Fruit fly (Drosophila melanogaster) whole organism, embryonic: ENCODE results near the gene CG43273.

Experiments
- Ada2b ChIP-seq: fragments of 200-800 bp; sonication (Bioruptor generic); IDR thresholded peaks from 2 replicates; pipeline ENCODE4 v1.3.6; 2022; ENCODE audit warnings: missing biosample characterization, missing genetic modification characterization
- Antp ChIP-seq: fragments of 200-800 bp; sonication (Bioruptor generic); optimal IDR thresholded peaks from 3 replicates; lab custom pipeline; 2016; ENCODE audit warnings: missing biosample characterization, missing genetic modification characterization
- Bdp1 ChIP-seq: fragments of 200-800 bp; sonication (Bioruptor generic); optimal IDR thresholded peaks from 3 replicates; lab custom pipeline; 2016; ENCODE audit warnings: missing biosample characterization, missing genetic modification characterization
- Blimp-1 ChIP-seq: fragments of 200-800 bp; sonication (Bioruptor generic); optimal IDR thresholded peaks from 3 replicates; lab custom pipeline; 2018; ENCODE audit warnings: missing biosample characterization, missing genetic modification characterization, mild to moderate bottlenecking, moderate library complexity, missing genetic modification reagents
- CG10366 ChIP-seq: fragments of 200-800 bp; sonication (Bioruptor generic); IDR thresholded peaks from 2 replicates; pipeline ENCODE4 v1.3.6; 2022; ENCODE audit warnings: missing biosample characterization, missing genetic modification characterization
- CG11093 ChIP-seq: fragments of 200-800 bp; sonication (Bioruptor generic); IDR thresholded peaks from 3 replicates; pipeline ENCODE4 v1.3.6; 2022; ENCODE audit warnings: missing biosample characterization, missing genetic modification characterization
- CG12391 ChIP-seq: fragments of 200-800 bp; sonication (Bioruptor generic); optimal IDR thresholded peaks from 3 replicates; lab custom pipeline; 2018; ENCODE audit warnings: missing biosample characterization, mild to moderate bottlenecking, missing genetic modification characterization, moderate library complexity
- CG12769 ChIP-seq: fragments of 200-800 bp; sonication (Bioruptor generic); optimal IDR thresholded peaks from 2 replicates; lab custom pipeline; 2019; ENCODE audit warnings: missing biosample characterization, mild to moderate bottlenecking, missing genetic modification characterization, moderate library complexity
- CG15601 ChIP-seq: fragments of 200-800 bp; sonication (Bioruptor generic); optimal IDR thresholded peaks from 3 replicates; lab custom pipeline; 2019; ENCODE audit warnings: missing biosample characterization, mild to moderate bottlenecking, missing genetic modification characterization, moderate library complexity
- CG18764 ChIP-seq: fragments of 200-800 bp; sonication (Bioruptor generic); optimal IDR thresholded peaks from 3 replicates; lab custom pipeline; 2016; ENCODE audit warnings: missing biosample characterization, missing genetic modification characterization
- CG2202 ChIP-seq: fragments of 200-800 bp; sonication (Bioruptor generic); optimal IDR thresholded peaks from 2 replicates; lab custom pipeline; 2018; ENCODE audit warnings: missing biosample characterization, mild to moderate bottlenecking, missing genetic modification characterization
- CG3407 ChIP-seq: fragments of 200-800 bp; sonication (Bioruptor generic); optimal IDR thresholded peaks from 2 replicates; lab custom pipeline; 2018; ENCODE audit warnings: missing biosample characterization, mild to moderate bottlenecking, missing genetic modification characterization
- CG4282 ChIP-seq: fragments of 200-800 bp; sonication (Bioruptor generic); optimal IDR thresholded peaks from 2 replicates; lab custom pipeline; 2016; ENCODE audit warnings: missing biosample characterization, missing genetic modification characterization
- CG4424 ChIP-seq: fragments of 200-800 bp; sonication (Bioruptor generic); optimal IDR thresholded peaks from 3 replicates; lab custom pipeline; 2016; ENCODE audit warnings: missing biosample characterization, missing genetic modification characterization
- CG4854 ChIP-seq: fragments of 200-800 bp; sonication (Bioruptor generic); optimal IDR thresholded peaks from 2 replicates; lab custom pipeline; 2016; ENCODE audit warnings: missing biosample characterization, missing genetic modification characterization, inconsistent platforms
- CG5953 ChIP-seq: fragments of 200-800 bp; sonication (Bioruptor generic); IDR thresholded peaks from 2 replicates; pipeline ENCODE4 v1.3.6; 2022; ENCODE audit warnings: missing biosample characterization, missing genetic modification characterization
- CG6254 ChIP-seq: fragments of 200-800 bp; sonication (Bioruptor generic); optimal IDR thresholded peaks from 3 replicates; lab custom pipeline; 2017; ENCODE audit warnings: mild to moderate bottlenecking, missing biosample characterization, missing genetic modification reagents, missing genetic modification characterization
- CG6683 ChIP-seq: fragments of 200-800 bp; sonication (Bioruptor generic); optimal IDR thresholded peaks from 2 replicates; lab custom pipeline; 2017; ENCODE audit warnings: missing biosample characterization, mild to moderate bottlenecking, missing genetic modification characterization, missing genetic modification reagents
- CG7987 ChIP-seq: fragments of 200-800 bp; sonication (Bioruptor generic); optimal IDR thresholded peaks from 2 replicates; lab custom pipeline; 2018; ENCODE audit warnings: missing biosample characterization, mild to moderate bottlenecking, missing genetic modification characterization, moderate library complexity
- CG8478 ChIP-seq: fragments of >200 bp; optimal IDR thresholded peaks from 2 replicates; lab custom pipeline; 2018
- CG9727 ChIP-seq: fragments of 200-800 bp; sonication (Bioruptor generic); optimal IDR thresholded peaks from 3 replicates; lab custom pipeline; 2017; ENCODE audit warnings: missing biosample characterization, mild to moderate bottlenecking, missing genetic modification characterization
- Camta ChIP-seq: fragments of 200-800 bp; sonication (Bioruptor generic); optimal IDR thresholded peaks from 2 replicates; lab custom pipeline; 2016; ENCODE audit warnings: missing biosample characterization, missing genetic modification characterization
- Dbx ChIP-seq: fragments of 200-800 bp; sonication (Bioruptor generic); IDR thresholded peaks from 3 replicates; pipeline ENCODE4 v1.3.6; 2022; ENCODE audit warnings: missing biosample characterization, missing genetic modification characterization
- Deaf1 ChIP-seq: fragments of 200-800 bp; optimal IDR thresholded peaks from 3 replicates; lab custom pipeline; 2019; ENCODE audit warnings: missing biosample characterization, mild to moderate bottlenecking, missing genetic modification characterization, moderate library complexity
- Dek ChIP-seq: fragments of 200-800 bp; sonication (Bioruptor generic); optimal IDR thresholded peaks from 3 replicates; lab custom pipeline; 2019; ENCODE audit warnings: missing biosample characterization, mild to moderate bottlenecking, missing genetic modification characterization, moderate library complexity
- Dip3 ChIP-seq: fragments of 200-800 bp; sonication (Bioruptor generic); optimal IDR thresholded peaks from 3 replicates; lab custom pipeline; 2016; ENCODE audit warnings: missing biosample characterization, missing genetic modification characterization
- Dp ChIP-seq: fragments of 200-800 bp; sonication (Bioruptor generic); optimal IDR thresholded peaks from 2 replicates; lab custom pipeline; 2018; ENCODE audit warnings: missing biosample characterization, mild to moderate bottlenecking, missing genetic modification characterization, moderate library complexity
- H15 ChIP-seq: fragments of 200-800 bp; sonication (Bioruptor generic); IDR thresholded peaks from 3 replicates; pipeline ENCODE4 v1.3.6; 2022; ENCODE audit warnings: missing biosample characterization, missing genetic modification characterization
- H2.0 ChIP-seq: fragments of 200-800 bp; sonication (Bioruptor generic); IDR thresholded peaks from 2 replicates; pipeline ENCODE4 v1.3.6; 2022; ENCODE audit warnings: missing biosample characterization, missing genetic modification characterization
- NfI ChIP-seq: fragments of 200-800 bp; sonication (Bioruptor generic); optimal IDR thresholded peaks from 3 replicates; lab custom pipeline; 2018; ENCODE audit warnings: missing biosample characterization, mild to moderate bottlenecking, missing genetic modification characterization, moderate library complexity
- Pdp1 ChIP-seq, 2 experiments: fragments of 200-800 bp; sonication (Bioruptor generic); optimal IDR thresholded peaks; 3 replicates each; lab custom pipeline; 2016; ENCODE audit warnings: missing biosample characterization in 2 of 2, missing genetic modification characterization in 2 of 2, mild to moderate bottlenecking in 1 of 2, moderate library complexity in 1 of 2
- Ravus ChIP-seq: fragments of 200-800 bp; sonication (Bioruptor generic); IDR thresholded peaks from 2 replicates; pipeline ENCODE4 v1.3.6; 2022; ENCODE audit warnings: missing biosample characterization, missing genetic modification characterization
- Scr ChIP-seq: fragments of 200-800 bp; sonication (Bioruptor generic); IDR thresholded peaks from 2 replicates; pipeline ENCODE4 v1.3.6; 2022; ENCODE audit warnings: missing biosample characterization, missing genetic modification characterization; ENCODE audit not compliant: partially characterized antibody
- Stat92E ChIP-seq, 3 experiments: fragments of >200 bp in 2 of 3; fragments of 200-800 bp in 1 of 3; sonication (Bioruptor generic) in 1 of 3; optimal IDR thresholded peaks; 2 replicates each; lab custom pipeline; 2017 to 2019; ENCODE audit warnings: missing biosample characterization in 3 of 3, missing genetic modification characterization in 3 of 3, mild to moderate bottlenecking in 1 of 3, moderate library complexity in 1 of 3
- Usf ChIP-seq: fragments of 200-800 bp; sonication (Bioruptor generic); optimal IDR thresholded peaks from 2 replicates; lab custom pipeline; 2017; ENCODE audit warnings: missing genotype, missing biosample characterization, missing genetic modification characterization
- ase ChIP-seq: fragments of 200-800 bp; sonication (Bioruptor generic); IDR thresholded peaks from 3 replicates; pipeline ENCODE4 v1.3.6; 2022; ENCODE audit warnings: missing biosample characterization, missing genetic modification characterization
- bigmax ChIP-seq: fragments of 200-800 bp; sonication (Bioruptor generic); optimal IDR thresholded peaks from 2 replicates; lab custom pipeline; 2018; ENCODE audit warnings: missing biosample characterization, mild to moderate bottlenecking, missing genetic modification characterization
- dati ChIP-seq: fragments of 200-800 bp; sonication (Bioruptor generic); IDR thresholded peaks from 2 replicates; pipeline ENCODE4 v1.3.6; 2022; ENCODE audit warnings: missing biosample characterization, missing genetic modification characterization
- dimm ChIP-seq: fragments of 200-800 bp; sonication (Bioruptor generic); IDR thresholded peaks from 2 replicates; pipeline ENCODE4 v1.3.6; 2022; ENCODE audit warnings: missing biosample characterization, missing genetic modification characterization
- fu2 ChIP-seq: fragments of 200-800 bp; sonication (Bioruptor generic); optimal IDR thresholded peaks from 2 replicates; lab custom pipeline; 2016; ENCODE audit warnings: missing biosample characterization, missing genetic modification characterization
- hth ChIP-seq: fragments of >200 bp; optimal IDR thresholded peaks from 2 replicates; lab custom pipeline; 2017; ENCODE audit warnings: inconsistent platforms
- kay ChIP-seq: fragments of 200-800 bp; sonication (Bioruptor generic); optimal IDR thresholded peaks from 2 replicates; lab custom pipeline; 2016; ENCODE audit warnings: missing biosample characterization, missing genetic modification characterization
- klu ChIP-seq: fragments of 200-800 bp; sonication (Bioruptor generic); IDR thresholded peaks from 2 replicates; pipeline ENCODE4 v1.3.6; 2022; ENCODE audit warnings: missing biosample characterization, missing genetic modification characterization
- pan ChIP-seq, 4 experiments: fragments of >200 bp in 3 of 4; fragments of 200-800 bp in 1 of 4; sonication (Bioruptor generic) in 1 of 4; optimal IDR thresholded peaks in 3 of 4; IDR thresholded peaks in 1 of 4; 2 replicates each; pipeline versions ENCODE4 v1.3.6 to Lab custom; 2017 to 2022; ENCODE audit warnings: missing biosample characterization in 2 of 4, missing genetic modification characterization in 2 of 4, mixed read lengths in 1 of 4
- prd ChIP-seq, 3 experiments: fragments of >200 bp in 2 of 3; fragments of 200-800 bp in 1 of 3; sonication (Bioruptor generic) in 1 of 3; optimal IDR thresholded peaks in 2 of 3; IDR thresholded peaks in 1 of 3; 2 replicates in 2 of 3; 3 replicates in 1 of 3; pipeline versions ENCODE4 v1.3.6 to Lab custom; 2017 to 2022; ENCODE audit warnings: missing biosample characterization in 1 of 3, missing genetic modification characterization in 1 of 3
- repo ChIP-seq: fragments of 200-800 bp; sonication (Bioruptor generic); optimal IDR thresholded peaks from 2 replicates; lab custom pipeline; 2016; ENCODE audit warnings: missing biosample characterization, missing genetic modification characterization
- ro ChIP-seq: fragments of 200-800 bp; sonication (Bioruptor generic); IDR thresholded peaks from 2 replicates; pipeline ENCODE4 v1.3.6; 2022; ENCODE audit warnings: missing biosample characterization, missing genetic modification characterization
- salm ChIP-seq: fragments of 200-800 bp; sonication (Bioruptor generic); optimal IDR thresholded peaks from 2 replicates; lab custom pipeline; 2018; ENCODE audit warnings: missing biosample characterization, mild to moderate bottlenecking, missing genetic modification characterization
- sd ChIP-seq: fragments of 200-800 bp; sonication (Bioruptor generic); optimal IDR thresholded peaks from 3 replicates; lab custom pipeline; 2018; ENCODE audit warnings: missing biosample characterization, mild to moderate bottlenecking, missing genetic modification characterization, moderate library complexity
- tin ChIP-seq: fragments of 200-800 bp; sonication (Bioruptor generic); optimal IDR thresholded peaks from 3 replicates; lab custom pipeline; 2016; ENCODE audit warnings: missing biosample characterization, missing genetic modification characterization

CG43273 gene

dm6 chr3R:24829887-24830351 lies at the start of gene CG43273, which contains the start of gene Kaz (continued):
- no peak for TF ChIP-seq dimm
- no peak for TF ChIP-seq Bdp1 (GFP tag; lab: Kevin White, UChicago)
- peak; percentile 30; the same call in 1 of the 2 replicates for TF ChIP-seq Scr (GFP tag; lab: Robert Waterston, UW)
- no peak for TF ChIP-seq salm (tag; lab: Kevin White, UChicago)
- no peak for TF ChIP-seq repo
- no peak for TF ChIP-seq CG6683
- peak; percentile 32 for TF ChIP-seq CG9727 (GFP tag; lab: Kevin White, UChicago)
- TF ChIP-seq CG4424 = peak; percentile 51
- no peak for TF ChIP-seq prd (optimal IDR thresholded peaks at IDR 0.05; lab: Kevin White, UChicago)
- peak; percentile 64; the same call in 2 of the 3 replicates for TF ChIP-seq prd (GFP tag; IDR thresholded peaks at IDR 0.05; lab: Robert Waterston, UW)
- TF ChIP-seq Ravus = no peak; the same call in 1 of the 2 replicates
- TF ChIP-seq bigmax (GFP tag; lab: Kevin White, UChicago) = no peak
- no peak; the same call in 1 of the 2 replicates for TF ChIP-seq H2.0 (GFP tag; lab: Robert Waterston, UW)
- TF ChIP-seq CG5953 (GFP tag; lab: Robert Waterston, UW) = no peak
- TF ChIP-seq Pdp1 (GFP tag; optimal IDR thresholded peaks at IDR 0.05; lab: Kevin White, UChicago) = no peak
- no peak for TF ChIP-seq Blimp-1 (GFP tag; lab: Kevin White, UChicago)
- no peak for TF ChIP-seq CG11093 (GFP tag; lab: Robert Waterston, UW)
- TF ChIP-seq klu = peak; percentile 30; the same call in 1 of the 2 replicates
- no peak for TF ChIP-seq CG4854
- no peak for TF ChIP-seq Camta (GFP tag; lab: Kevin White, UChicago)
- peak; percentile 7 for TF ChIP-seq CG6254
- no peak for TF ChIP-seq pan (optimal IDR thresholded peaks at IDR 0.05; lab: Kevin White, UChicago)
- TF ChIP-seq pan (GFP tag; optimal IDR thresholded peaks at IDR 0.05 in 1 of 2, IDR thresholded peaks at IDR 0.05 in 1 of 2) = no peak
- no peak for TF ChIP-seq Stat92E (GFP tag; optimal IDR thresholded peaks at IDR 0.05; lab: Kevin White, UChicago)
- TF ChIP-seq NfI (GFP tag; lab: Kevin White, UChicago) = peak; percentile 74
- TF ChIP-seq Deaf1 = no peak
- TF ChIP-seq Dp (GFP tag; lab: Kevin White, UChicago) = peak; percentile 1
- no peak for TF ChIP-seq CG12769 (tag; lab: Kevin White, UChicago)
- TF ChIP-seq Antp = no peak
- TF ChIP-seq Usf = no peak
- TF ChIP-seq Ada2b = no peak
- peak; percentile 43 for TF ChIP-seq CG15601 (tag; lab: Kevin White, UChicago)
- TF ChIP-seq CG3407 (GFP tag; lab: Kevin White, UChicago) = no peak
- TF ChIP-seq CG8478 (lab: Kevin White, UChicago) = no peak
- TF ChIP-seq kay (GFP tag; lab: Kevin White, UChicago) = peak; percentile 26
- TF ChIP-seq CG7987 = no peak
- peak; percentile 12 for TF ChIP-seq CG2202
- no peak for TF ChIP-seq Dek
- TF ChIP-seq Dbx (GFP tag; lab: Robert Waterston, UW) = no peak
- no peak for TF ChIP-seq H15
- TF ChIP-seq CG12391 (tag; lab: Kevin White, UChicago) = peak; percentile 81
- no peak for TF ChIP-seq ase (GFP tag; lab: Robert Waterston, UW)
- no peak for TF ChIP-seq CG4282
- peak; percentile 52 for TF ChIP-seq tin (GFP tag; lab: Kevin White, UChicago)
- TF ChIP-seq Dip3 (GFP tag; lab: Kevin White, UChicago) = no peak
- no peak for TF ChIP-seq hth (lab: Kevin White, UChicago)
- TF ChIP-seq fu2 (GFP tag; lab: Kevin White, UChicago) = no peak
- no peak for TF ChIP-seq sd (tag; lab: Kevin White, UChicago)
- no peak for TF ChIP-seq dati
- TF ChIP-seq CG10366 = peak; percentile 49; the same call in 1 of the 2 replicates
- no peak for TF ChIP-seq ro (GFP tag; lab: Robert Waterston, UW)
- TF ChIP-seq CG18764 (GFP tag; lab: Kevin White, UChicago) = no peak
